Fruit fly (Drosophila melanogaster): Measurements from ENCODE around the gene CG43897.

The CG43897 gene

DNA sequence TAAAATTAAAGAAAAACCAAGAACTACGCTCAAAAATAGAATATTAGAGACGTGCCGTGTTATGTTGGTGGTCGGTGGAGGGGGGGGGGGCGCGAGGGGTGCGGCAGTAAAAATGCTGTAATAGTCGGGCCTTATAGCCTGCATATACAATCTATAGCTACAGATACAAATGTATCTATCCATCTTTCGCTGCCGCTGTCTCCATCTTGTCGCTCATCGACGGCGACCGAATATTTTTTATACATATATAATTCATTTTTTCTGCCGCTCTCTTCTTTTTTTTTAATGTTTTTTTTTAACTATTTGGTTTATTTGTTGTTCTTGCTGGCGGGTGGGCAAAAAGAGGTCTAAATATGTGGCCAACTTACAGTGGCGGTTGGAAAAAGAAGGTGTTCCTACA, 974 bp downstream of the CG43897 start:
- no peak for TF ChIP-seq CrebA (GFP tag; optimal IDR thresholded peaks at IDR 0.05; ENCODE audit: borderline replicate concordance)
- no peak for TF ChIP-seq Hr78 (GFP tag; optimal IDR thresholded peaks at IDR 0.05)
- TF ChIP-seq psq (GFP tag; optimal IDR thresholded peaks at IDR 0.05): no peak
- TF ChIP-seq GATAd (GFP tag; optimal IDR thresholded peaks at IDR 0.05): no peak
- TF ChIP-seq jim (GFP tag; optimal IDR thresholded peaks at IDR 0.05): no peak
- no peak for TF ChIP-seq usp (GFP tag; optimal IDR thresholded peaks at IDR 0.05)
- no peak for TF ChIP-seq ey (GFP tag; optimal IDR thresholded peaks at IDR 0.05)
- no peak for TF ChIP-seq tai (GFP tag; optimal IDR thresholded peaks at IDR 0.05)
- TF ChIP-seq dl (GFP tag; optimal IDR thresholded peaks at IDR 0.05; ENCODE audit: insufficient read depth in 1 of 2, partially characterized antibody in 2 of 2): no peak
- TF ChIP-seq dsf (GFP tag; optimal IDR thresholded peaks at IDR 0.05; ENCODE audit: borderline replicate concordance): no peak

DNA sequence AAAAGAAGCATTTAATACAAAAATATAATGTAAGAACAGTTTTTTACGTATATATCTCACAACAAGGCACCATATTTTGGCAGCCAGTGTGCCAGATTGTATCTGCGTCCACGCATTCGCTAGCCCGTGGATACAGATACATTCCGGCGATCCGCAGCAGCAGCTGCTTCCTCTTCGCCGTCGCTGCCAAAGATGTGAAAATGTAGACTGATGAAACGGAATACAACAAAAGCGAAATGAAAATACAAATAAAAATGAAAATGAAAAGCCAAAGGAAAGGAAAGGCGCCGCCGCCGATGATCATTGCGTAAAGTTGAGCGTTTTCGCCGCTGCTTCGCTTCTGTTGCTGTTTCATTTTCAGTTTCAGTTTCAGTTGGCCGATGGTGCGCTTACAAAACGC, 2.1 kb downstream of the CG43897 start:
- TF ChIP-seq usp (GFP tag; optimal IDR thresholded peaks at IDR 0.05) (no peak), Hr78 (GFP tag; optimal IDR thresholded peaks at IDR 0.05) (no peak), Hr83 (GFP tag; optimal IDR thresholded peaks at IDR 0.05; ENCODE audit: poor library complexity, severe bottlenecking) (no peak), Rel (GFP tag; optimal IDR thresholded peaks at IDR 0.05) (no peak), Rel (tag; optimal IDR thresholded peaks at IDR 0.05) (no peak), CG32264 (GFP tag; optimal IDR thresholded peaks at IDR 0.05) (no peak), Sp1 (GFP tag; optimal IDR thresholded peaks at IDR 0.05) (no peak), Dfd (GFP tag; optimal IDR thresholded peaks at IDR 0.05) (no peak), lola (GFP tag; optimal IDR thresholded peaks at IDR 0.05) (no peak)

dm6 chr3L:9820248-9820647, 6.6 kb downstream of the CG43897 start:
- no peak for TF ChIP-seq Sp1 (GFP tag; optimal IDR thresholded peaks at IDR 0.05)
- TF ChIP-seq CG9705 (GFP tag; optimal IDR thresholded peaks at IDR 0.05): no peak
- TF ChIP-seq Hnf4 (GFP tag; optimal IDR thresholded peaks at IDR 0.05): no peak
- TF ChIP-seq brk (GFP tag; optimal IDR thresholded peaks at IDR 0.05): no peak
- TF ChIP-seq dmrt93B (GFP tag; optimal IDR thresholded peaks at IDR 0.05): no peak
- no peak for TF ChIP-seq woc (GFP tag; optimal IDR thresholded peaks at IDR 0.05)
- TF ChIP-seq Dif (GFP tag; optimal IDR thresholded peaks at IDR 0.05; ENCODE audit: partially characterized antibody): no peak
- no peak for TF ChIP-seq N (GFP tag; optimal IDR thresholded peaks at IDR 0.05)
- TF ChIP-seq Hr83 (GFP tag; optimal IDR thresholded peaks at IDR 0.05; ENCODE audit: poor library complexity, severe bottlenecking): no peak
- no peak for TF ChIP-seq OdsH (GFP tag; optimal IDR thresholded peaks at IDR 0.05)

- TF ChIP-seq Rel (GFP tag; optimal IDR thresholded peaks at IDR 0.05) (no peak), Rel (tag; optimal IDR thresholded peaks at IDR 0.05) (no peak), pan (optimal IDR thresholded peaks at IDR 0.05) (no peak), Sp1 (GFP tag; optimal IDR thresholded peaks at IDR 0.05) (no peak), GATAd (GFP tag; optimal IDR thresholded peaks at IDR 0.05) (no peak), Hnf4 (GFP tag; optimal IDR thresholded peaks at IDR 0.05) (no peak), ey (GFP tag; optimal IDR thresholded peaks at IDR 0.05) (no peak), foxo (GFP tag; optimal IDR thresholded peaks at IDR 0.05) (no peak), Mio (GFP tag; optimal IDR thresholded peaks at IDR 0.05) (no peak), tai (GFP tag; optimal IDR thresholded peaks at IDR 0.05) (no peak), psq (GFP tag; optimal IDR thresholded peaks at IDR 0.05) (no peak), CG32264 (GFP tag; optimal IDR thresholded peaks at IDR 0.05) (no peak), CrebA (GFP tag; optimal IDR thresholded peaks at IDR 0.05; ENCODE audit: borderline replicate concordance) (no peak), usp (GFP tag; optimal IDR thresholded peaks at IDR 0.05) (no peak), woc (GFP tag; optimal IDR thresholded peaks at IDR 0.05) (no peak), sv (GFP tag; optimal IDR thresholded peaks at IDR 0.05) (no peak), Jra (GFP tag; optimal IDR thresholded peaks at IDR 0.05) (no peak), dmrt93B (GFP tag; optimal IDR thresholded peaks at IDR 0.05) (no peak), h (GFP tag; optimal IDR thresholded peaks at IDR 0.05) (no peak)
These were observed 7.6 kb downstream of the CG43897 start for dm6 chr3L:9821138-9821681.

DNA sequence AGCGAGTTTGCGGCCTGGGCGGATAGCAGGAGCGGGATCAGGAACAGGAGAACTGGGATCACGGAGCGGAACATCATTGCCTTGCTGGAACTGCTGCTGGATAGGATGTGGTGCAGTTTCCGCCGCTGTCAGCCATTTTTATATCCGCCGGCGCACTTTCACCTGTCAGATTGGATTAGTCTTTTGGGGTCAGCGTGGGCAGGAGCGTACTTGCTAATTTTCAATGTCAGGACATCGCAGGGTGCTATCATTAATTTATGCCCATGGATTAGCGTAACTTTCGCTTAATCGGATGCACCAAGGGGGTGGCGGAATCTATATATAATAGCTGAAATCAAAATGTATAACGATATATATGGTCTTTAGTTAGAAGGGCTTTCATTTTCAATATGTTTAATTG, 10.2 kb downstream of the CG43897 start, which contains the start of gene Ilp5:
Gene Ilp5 (minus strand): TSS at position 101 of the 400 bp plus-strand sequence.
- TF ChIP-seq lola (GFP tag; optimal IDR thresholded peaks at IDR 0.05) (no peak), sage (GFP tag; optimal IDR thresholded peaks at IDR 0.05) (no peak), Myc (optimal IDR thresholded peaks at IDR 0.05) (no peak), Mio (GFP tag; optimal IDR thresholded peaks at IDR 0.05) (no peak), Dif (GFP tag; optimal IDR thresholded peaks at IDR 0.05; ENCODE audit: partially characterized antibody) (no peak), CrebA (GFP tag; optimal IDR thresholded peaks at IDR 0.05; ENCODE audit: borderline replicate concordance) (no peak), tai (GFP tag; optimal IDR thresholded peaks at IDR 0.05) (no peak), N (GFP tag; optimal IDR thresholded peaks at IDR 0.05) (no peak), usp (GFP tag; optimal IDR thresholded peaks at IDR 0.05) (no peak), foxo (GFP tag; optimal IDR thresholded peaks at IDR 0.05) (no peak), h (GFP tag; optimal IDR thresholded peaks at IDR 0.05) (no peak), Jra (GFP tag; optimal IDR thresholded peaks at IDR 0.05) (no peak)
